Fruit fly (Drosophila melanogaster): Measurements from ENCODE around the gene Graf.

Gene Graf

dm6 chrX:15788235-15789187 is 28.0 kb upstream of the Graf start, which contains the start of gene Rhp (continued):
- no peak for TF ChIP-seq CG32767 (GFP tag; IDR thresholded peaks at IDR 0.05)
- TF ChIP-seq CG2875 (GFP tag; optimal IDR thresholded peaks at IDR 0.05) = peak; percentile 46
- TF ChIP-seq esg (GFP tag; conservative IDR thresholded peaks at IDR 0.05) = no peak
- peak; percentile 38 for TF ChIP-seq CG17912 (GFP tag; optimal IDR thresholded peaks at IDR 0.05)
- peak; percentile 33 for TF ChIP-seq CG8924 (tag; optimal IDR thresholded peaks at IDR 0.05)
- peak; percentile 55; the same call in 1 of the 2 replicates for TF ChIP-seq Bgb (GFP tag; IDR thresholded peaks at IDR 0.05; ENCODE audit: partially characterized antibody)
- no peak for TF ChIP-seq z (GFP tag; IDR thresholded peaks at IDR 0.05)
- no peak for TF ChIP-seq Dad (GFP tag; optimal IDR thresholded peaks at IDR 0.05)
- TF ChIP-seq gce (GFP tag; IDR thresholded peaks at IDR 0.05) = no peak
- no peak for TF ChIP-seq CG34376 (GFP tag; optimal IDR thresholded peaks at IDR 0.05)
- TF ChIP-seq CG15696 (tag; optimal IDR thresholded peaks at IDR 0.05) = peak; percentile 75
- TF ChIP-seq knrl (GFP tag; IDR thresholded peaks at IDR 0.05; ENCODE audit: partially characterized antibody) = no peak
- TF ChIP-seq CG33557 (GFP tag; optimal IDR thresholded peaks at IDR 0.05) = peak; percentile 68
- peak; percentile 37 for TF ChIP-seq pzg (GFP tag; optimal IDR thresholded peaks at IDR 0.05)
- TF ChIP-seq hbn (GFP tag; IDR thresholded peaks at IDR 0.05; ENCODE audit: partially characterized antibody) = no peak
- TF ChIP-seq CG2129 (GFP tag; IDR thresholded peaks at IDR 0.05; ENCODE audit: partially characterized antibody) = no peak
- peak; percentile 23 for TF ChIP-seq pfk (GFP tag; optimal IDR thresholded peaks at IDR 0.05)
- TF ChIP-seq ftz-f1 (GFP tag; optimal IDR thresholded peaks at IDR 0.05) = no peak
- TF ChIP-seq cwo (GFP tag; optimal IDR thresholded peaks at IDR 0.05) = no peak
- TF ChIP-seq CG10431 (GFP tag; optimal IDR thresholded peaks at IDR 0.05) = peak; percentile 55
- TF ChIP-seq row (GFP tag; IDR thresholded peaks at IDR 0.05) = peak; percentile 32; the same call in 2 of the 3 replicates
- TF ChIP-seq stc (GFP tag; IDR thresholded peaks at IDR 0.05) = no peak

- TF ChIP-seq D (optimal IDR thresholded peaks at IDR 0.05) (no peak), D (GFP tag; optimal IDR thresholded peaks at IDR 0.05) (no peak), CG4707 (GFP tag; optimal IDR thresholded peaks at IDR 0.05) (no peak), HmgZ (tag; optimal IDR thresholded peaks at IDR 0.05) (no peak), bbx (GFP tag; IDR thresholded peaks at IDR 0.05; ENCODE audit: partially characterized antibody) (0 out of 2 replicates have a peak, but pooled peaks have one; percentile 0), sima (GFP tag; optimal IDR thresholded peaks at IDR 0.05) (no peak), Ssrp (tag; optimal IDR thresholded peaks at IDR 0.05) (no peak), psq (GFP tag; optimal IDR thresholded peaks at IDR 0.05) (no peak), CG10274 (GFP tag; optimal IDR thresholded peaks at IDR 0.05) (peak; percentile 93), Hr51 (GFP tag; optimal IDR thresholded peaks at IDR 0.05) (no peak), shn (GFP tag; optimal IDR thresholded peaks at IDR 0.05) (no peak), Med (GFP tag) (peak; percentile 15)
Observed at dm6 chrX:15786242-15786641, 25.7 kb upstream of the Graf start.

dm6 chrX:15785429-15786239 is 25.1 kb upstream of the Graf start, which contains the start of the genes Paf-AHalpha and mRpS30:
TSS of gene Paf-AHalpha (minus strand) at chrX:15785583.
TSS of gene mRpS30 (plus strand) at chrX:15786047.
- TF ChIP-seq BEAF-32 (GFP tag; optimal IDR thresholded peaks at IDR 0.05) (peak; percentile 51), seq (GFP tag; IDR thresholded peaks at IDR 0.05) (no peak), CG17359 (tag; optimal IDR thresholded peaks at IDR 0.05) (no peak), so (GFP tag; IDR thresholded peaks at IDR 0.05) (no peak), unc-4 (GFP tag; IDR thresholded peaks at IDR 0.05; ENCODE audit: partially characterized antibody) (no peak), Scr (GFP tag; IDR thresholded peaks at IDR 0.05; ENCODE audit: partially characterized antibody) (peak; percentile 14; the same call in 1 of the 2 replicates), klu (GFP tag; IDR thresholded peaks at IDR 0.05) (no peak), bsh (GFP tag; optimal IDR thresholded peaks at IDR 0.05) (no peak), grau (tag; optimal IDR thresholded peaks at IDR 0.05) (no peak), sr (GFP tag; IDR thresholded peaks at IDR 0.05) (no peak), CG8281 (tag; optimal IDR thresholded peaks at IDR 0.05) (no peak)
